Worm (Caenorhabditis elegans): ENCODE results near the gene clec-85.

Gene clec-85

DNA sequence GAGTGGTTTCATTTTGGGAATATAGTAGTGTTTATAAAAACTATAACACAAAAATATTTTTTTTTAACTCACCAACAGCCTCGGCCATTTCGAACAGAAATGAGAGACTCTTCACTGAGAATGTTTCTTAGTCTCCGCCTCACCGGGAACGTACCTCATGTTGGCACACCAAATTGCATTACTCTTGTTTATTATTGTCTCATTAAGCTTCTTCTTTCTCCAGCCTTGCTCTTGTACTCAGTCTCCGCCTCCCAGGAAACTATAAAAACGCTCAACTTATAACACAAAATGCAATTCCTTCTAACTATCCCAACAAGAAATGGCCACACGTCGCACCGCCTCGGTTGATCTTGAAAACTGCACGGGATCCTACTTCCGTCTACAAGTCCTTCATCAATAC is 18.1 kb upstream of the clec-85 start, which contains the start of the genes Y54G2A.48 and pudl-1:
Gene Y54G2A.48, minus strand, starts transcription at position 101 of the 400 bp plus-strand sequence.
Gene pudl-1, plus strand, starts transcription at position 320 of the 400 bp plus-strand sequence.
- TF ChIP-seq ceh-36 (tag; optimal IDR thresholded peaks at IDR 0.05), result no peak
- no peak for TF ChIP-seq ceh-13 (GFP tag; optimal IDR thresholded peaks at IDR 0.05)
- no peak for TF ChIP-seq hmg-4 (GFP tag; optimal IDR thresholded peaks at IDR 0.05)
- TF ChIP-seq aly-1 (tag; optimal IDR thresholded peaks at IDR 0.05), result no peak
- TF ChIP-seq hnd-1 (tag; optimal IDR thresholded peaks at IDR 0.05), result no peak
- TF ChIP-seq pes-1 (GFP tag; IDR thresholded peaks at IDR 0.05), result no peak
- TF ChIP-seq F13C5.2 (tag; optimal IDR thresholded peaks at IDR 0.05), result no peak
- TF ChIP-seq scrt-1 (GFP tag; IDR thresholded peaks at IDR 0.05), result no peak
- TF ChIP-seq hmbx-1 (tag; optimal IDR thresholded peaks at IDR 0.05), result no peak

- TF ChIP-seq tra-4 (tag; optimal IDR thresholded peaks at IDR 0.05) (no peak), hnd-1 (tag; optimal IDR thresholded peaks at IDR 0.05) (no peak), sea-1 (GFP tag; conservative IDR thresholded peaks at IDR 0.05) (no peak), ets-7 (tag; optimal IDR thresholded peaks at IDR 0.05) (no peak), ceh-36 (tag; optimal IDR thresholded peaks at IDR 0.05) (no peak), tbx-11 (GFP tag; IDR thresholded peaks at IDR 0.05) (no peak), B0310.2 (tag; optimal IDR thresholded peaks at IDR 0.05) (no peak), ceh-13 (GFP tag; optimal IDR thresholded peaks at IDR 0.05) (no peak), scrt-1 (GFP tag; IDR thresholded peaks at IDR 0.05) (no peak), hmbx-1 (tag; optimal IDR thresholded peaks at IDR 0.05) (no peak), hmg-4 (GFP tag; optimal IDR thresholded peaks at IDR 0.05) (no peak)
These were observed 16.2 kb upstream of the clec-85 start, which contains the start of gene pudl-2 for ce11 chrIV:2834516-2834915. TSS of gene pudl-2 (plus strand) at chrIV:2834816.

DNA sequence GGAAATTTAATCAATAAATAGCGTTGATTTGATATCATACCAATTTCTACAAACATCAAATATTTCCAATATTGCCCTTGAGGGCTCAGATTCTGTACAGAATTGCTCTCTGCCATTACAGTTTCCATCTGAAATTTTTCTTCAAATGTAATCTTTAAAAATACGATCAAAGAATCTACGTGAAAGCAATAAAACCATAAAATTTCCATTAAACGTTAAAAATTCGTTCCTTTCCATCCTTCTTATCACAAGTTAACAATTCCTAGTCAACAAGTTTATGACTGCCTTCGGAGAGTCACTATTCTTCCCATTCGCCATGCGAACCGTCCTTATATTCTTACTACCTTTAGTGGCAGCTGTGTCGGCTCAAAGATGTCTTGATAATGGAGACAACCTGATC is 15.3 kb upstream of the clec-85 start, which contains the start of gene clec-82:
Gene clec-82, plus strand, starts transcription at position 301 of the 400 bp plus-strand sequence.
- TF ChIP-seq B0310.2 (tag; optimal IDR thresholded peaks at IDR 0.05) (no peak), hnd-1 (tag; optimal IDR thresholded peaks at IDR 0.05) (no peak), tbx-37 (GFP tag; conservative IDR thresholded peaks at IDR 0.05) (no peak), hmbx-1 (tag; optimal IDR thresholded peaks at IDR 0.05) (no peak), F13C5.2 (tag; optimal IDR thresholded peaks at IDR 0.05) (no peak), ceh-13 (GFP tag; optimal IDR thresholded peaks at IDR 0.05) (no peak), tra-4 (tag; optimal IDR thresholded peaks at IDR 0.05) (no peak), flt-1 (GFP tag; IDR thresholded peaks at IDR 0.05) (no peak), pes-1 (GFP tag; IDR thresholded peaks at IDR 0.05) (no peak), tbx-11 (GFP tag; IDR thresholded peaks at IDR 0.05) (no peak), hmg-4 (GFP tag; optimal IDR thresholded peaks at IDR 0.05) (no peak), scrt-1 (GFP tag; IDR thresholded peaks at IDR 0.05) (no peak), sea-1 (GFP tag; conservative IDR thresholded peaks at IDR 0.05) (no peak)

- TF ChIP-seq tra-4 (tag; optimal IDR thresholded peaks at IDR 0.05) (no peak), ama-1 (optimal IDR thresholded peaks at IDR 0.05) (no peak), sea-1 (GFP tag; conservative IDR thresholded peaks at IDR 0.05) (no peak), ceh-36 (tag; optimal IDR thresholded peaks at IDR 0.05) (no peak), F13C5.2 (tag; optimal IDR thresholded peaks at IDR 0.05) (no peak), pes-1 (GFP tag; IDR thresholded peaks at IDR 0.05) (no peak), scrt-1 (GFP tag; IDR thresholded peaks at IDR 0.05) (no peak), ceh-13 (GFP tag; optimal IDR thresholded peaks at IDR 0.05) (no peak), B0310.2 (tag; optimal IDR thresholded peaks at IDR 0.05) (no peak), hmg-4 (GFP tag; optimal IDR thresholded peaks at IDR 0.05) (no peak), aly-1 (tag; optimal IDR thresholded peaks at IDR 0.05) (no peak), tbx-11 (GFP tag; IDR thresholded peaks at IDR 0.05) (no peak), ets-7 (tag; optimal IDR thresholded peaks at IDR 0.05) (no peak), flt-1 (GFP tag; IDR thresholded peaks at IDR 0.05) (no peak), hnd-1 (tag; optimal IDR thresholded peaks at IDR 0.05) (no peak), hmbx-1 (tag; optimal IDR thresholded peaks at IDR 0.05) (no peak), tbx-37 (GFP tag; conservative IDR thresholded peaks at IDR 0.05) (no peak)
These were observed 12.4 kb upstream of the clec-85 start, which contains the start of gene Y54G2A.7 for ce11 chrIV:2838308-2838707. TSS of gene Y54G2A.7 (plus strand) at chrIV:2838608.

ce11 chrIV:2841260-2841659 is 9.4 kb upstream of the clec-85 start, which contains the start of gene clec-83:
TSS of gene clec-83 (minus strand) at chrIV:2841472.
- TF ChIP-seq ets-7 (tag; optimal IDR thresholded peaks at IDR 0.05) (no peak), B0310.2 (tag; optimal IDR thresholded peaks at IDR 0.05) (no peak), hnd-1 (tag; optimal IDR thresholded peaks at IDR 0.05) (no peak), scrt-1 (GFP tag; IDR thresholded peaks at IDR 0.05) (no peak), ceh-36 (tag; optimal IDR thresholded peaks at IDR 0.05) (no peak), ceh-13 (GFP tag; optimal IDR thresholded peaks at IDR 0.05) (no peak), aly-1 (tag; optimal IDR thresholded peaks at IDR 0.05) (no peak), hmg-4 (GFP tag; optimal IDR thresholded peaks at IDR 0.05) (no peak), F13C5.2 (tag; optimal IDR thresholded peaks at IDR 0.05) (no peak), ama-1 (optimal IDR thresholded peaks at IDR 0.05) (no peak), sea-1 (GFP tag; conservative IDR thresholded peaks at IDR 0.05) (no peak), pes-1 (GFP tag; IDR thresholded peaks at IDR 0.05) (no peak), flt-1 (GFP tag; IDR thresholded peaks at IDR 0.05) (no peak), tbx-11 (GFP tag; IDR thresholded peaks at IDR 0.05) (no peak), hmbx-1 (tag; optimal IDR thresholded peaks at IDR 0.05) (no peak)

DNA sequence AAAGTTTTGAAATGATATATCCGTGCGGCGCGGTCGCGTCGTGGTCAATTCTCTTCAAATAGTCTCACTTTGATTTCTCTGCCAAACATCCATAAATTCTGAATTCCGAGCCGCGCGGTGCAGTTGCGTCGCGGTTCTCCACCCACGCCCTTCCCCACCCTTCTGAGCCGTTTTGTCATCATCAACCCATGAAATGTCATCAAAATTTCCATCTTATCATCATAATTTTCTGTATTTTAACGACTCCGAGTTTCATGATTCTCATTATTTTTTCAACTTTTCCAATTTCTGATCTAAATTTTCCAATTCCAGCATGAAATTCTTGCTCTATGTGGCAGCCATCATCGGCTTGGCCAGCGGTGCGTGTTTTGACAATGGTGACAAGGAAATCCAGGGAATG is 8.5 kb upstream of the clec-85 start, which contains the start of gene clec-84:
Gene clec-84, plus strand, starts transcription at position 301 of the 400 bp plus-strand sequence.
- no peak for TF ChIP-seq ceh-36 (tag; optimal IDR thresholded peaks at IDR 0.05)

DNA sequence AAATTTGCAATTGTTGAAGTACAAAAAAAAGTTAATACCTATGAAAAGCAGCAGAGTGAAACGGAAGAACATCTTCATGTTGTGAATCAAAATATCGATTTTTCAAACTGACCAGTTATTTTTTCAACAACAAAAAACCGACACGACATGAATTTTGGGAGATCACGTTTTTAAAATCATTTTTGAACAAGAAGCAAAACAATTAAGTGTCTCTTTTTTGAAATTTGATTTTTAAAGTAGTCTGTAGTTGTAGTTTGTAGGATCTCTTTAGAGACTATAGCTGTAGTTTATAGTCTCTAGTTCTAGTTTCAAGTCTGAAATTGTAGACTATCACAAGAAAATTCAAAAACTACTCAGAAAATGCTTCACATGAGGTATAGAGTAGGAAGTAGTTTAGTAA is 6.8 kb upstream of the clec-85 start, which contains the start of gene Y54G2A.15:
Gene Y54G2A.15, minus strand, starts transcription at position 101 of the 400 bp plus-strand sequence.
- TF ChIP-seq ceh-13 (GFP tag; optimal IDR thresholded peaks at IDR 0.05) (no peak), tbx-11 (GFP tag; IDR thresholded peaks at IDR 0.05) (no peak), hmbx-1 (tag; optimal IDR thresholded peaks at IDR 0.05) (no peak), hmg-4 (GFP tag; optimal IDR thresholded peaks at IDR 0.05) (no peak), tra-4 (tag; optimal IDR thresholded peaks at IDR 0.05) (no peak), flt-1 (GFP tag; IDR thresholded peaks at IDR 0.05) (no peak), aly-1 (tag; optimal IDR thresholded peaks at IDR 0.05) (no peak), hnd-1 (tag; optimal IDR thresholded peaks at IDR 0.05) (no peak), pes-1 (GFP tag; IDR thresholded peaks at IDR 0.05) (no peak), ets-7 (tag; optimal IDR thresholded peaks at IDR 0.05) (no peak), F13C5.2 (tag; optimal IDR thresholded peaks at IDR 0.05) (no peak), tbx-37 (GFP tag; conservative IDR thresholded peaks at IDR 0.05) (no peak), scrt-1 (GFP tag; IDR thresholded peaks at IDR 0.05) (no peak), ceh-36 (tag; optimal IDR thresholded peaks at IDR 0.05) (no peak)
